Worm (Caenorhabditis elegans) whole organism, L2 larva: ENCODE data around the gene F53H1.3.
A peak's percentile ranks its signal among the peaks of the same experiment; 100 is the strongest.
"Not testable (repeated sequence)": the region's sequence is repeated elsewhere in the genome, so short reads cannot be mapped to it uniquely, and the experiment has no call there.

Experiments used
- C34F6.9 ChIP-seq: fragments of 150-350 bp; optimal IDR thresholded peaks from 2 replicates; lab custom pipeline; 2014; ENCODE audit warnings: missing biosample characterization, missing genetic modification characterization
- R02D3.7 ChIP-seq: fragments of 150-350 bp; optimal IDR thresholded peaks from 2 replicates; lab custom pipeline; 2014; ENCODE audit warnings: missing biosample characterization, missing genetic modification characterization
- Y55F3AM.14 ChIP-seq: fragments of 200-800 bp; sonication (Bioruptor generic); optimal IDR thresholded peaks from 2 replicates; lab custom pipeline; 2018; ENCODE audit warnings: mild to moderate bottlenecking, missing genetic modification characterization, missing compliant biosample characterization
- ZK546.5 ChIP-seq: sonication (generic microtip); optimal IDR thresholded peaks from 2 replicates; lab custom pipeline; 2017; ENCODE audit warnings: missing biosample characterization, missing genetic modification characterization
- alr-1 ChIP-seq: fragments of 150-350 bp; optimal IDR thresholded peaks from 2 replicates; lab custom pipeline; 2014; ENCODE audit warnings: missing biosample characterization, missing genetic modification characterization
- aly-2 ChIP-seq: fragments of 150-350 bp; optimal IDR thresholded peaks from 2 replicates; lab custom pipeline; 2014; ENCODE audit warnings: missing biosample characterization, missing genetic modification characterization
- ama-1 ChIP-seq: fragments of 150-350 bp; optimal IDR thresholded peaks from 2 replicates; lab custom pipeline; 2018; ENCODE audit warnings: inconsistent platforms
- blmp-1 ChIP-seq: sonication (generic microtip); optimal IDR thresholded peaks from 2 replicates; lab custom pipeline; 2017; ENCODE audit warnings: missing genetic modification characterization, mild to moderate bottlenecking, missing compliant biosample characterization, antibody characterized with exemption, moderate library complexity; ENCODE audit not compliant: insufficient read depth
- ceh-82 ChIP-seq: fragments of 150-350 bp; optimal IDR thresholded peaks from 2 replicates; lab custom pipeline; 2014; ENCODE audit warnings: missing biosample characterization, missing genetic modification characterization
- dmd-4 ChIP-seq: sonication (generic microtip); optimal IDR thresholded peaks from 2 replicates; lab custom pipeline; 2017; ENCODE audit warnings: missing biosample characterization, missing genetic modification characterization
- egl-27 ChIP-seq: sonication (generic microtip); optimal IDR thresholded peaks from 3 replicates; lab custom pipeline; 2017; ENCODE audit warnings: missing biosample characterization, missing genetic modification reagents, missing genetic modification characterization
- elt-1 ChIP-seq: fragments of 150-350 bp; optimal IDR thresholded peaks from 2 replicates; lab custom pipeline; 2014; ENCODE audit warnings: missing biosample characterization, missing genetic modification characterization
- elt-3 ChIP-seq: sonication (generic microtip); optimal IDR thresholded peaks from 2 replicates; lab custom pipeline; 2017; ENCODE audit warnings: missing biosample characterization, missing genetic modification characterization
- fos-1 ChIP-seq: fragments of 150-350 bp; optimal IDR thresholded peaks from 2 replicates; lab custom pipeline; 2014; ENCODE audit warnings: missing biosample characterization, missing genetic modification characterization
- gmeb-1 ChIP-seq: fragments of 150-350 bp; optimal IDR thresholded peaks from 2 replicates; lab custom pipeline; 2014; ENCODE audit warnings: missing biosample characterization, missing genetic modification characterization
- lin-11 ChIP-seq: fragments of 150-350 bp; sonication (generic microtip); optimal IDR thresholded peaks from 2 replicates; lab custom pipeline; 2014; ENCODE audit warnings: missing biosample characterization, missing genetic modification characterization, inconsistent platforms, mixed read lengths
- lin-13 ChIP-seq: fragments of 150-350 bp; optimal IDR thresholded peaks from 2 replicates; lab custom pipeline; 2014; ENCODE audit warnings: missing biosample characterization, missing genetic modification reagents, missing genetic modification characterization
- lin-39 ChIP-seq: fragments of 150-350 bp; optimal IDR thresholded peaks from 2 replicates; lab custom pipeline; 2014; ENCODE audit warnings: missing biosample characterization, missing genetic modification reagents, missing genetic modification characterization
- lsy-2 ChIP-seq, 2 experiments: fragments of 150-350 bp in 1 of 2; sonication (generic microtip) in 1 of 2; optimal IDR thresholded peaks; 2 replicates each; lab custom pipeline; 2014 to 2017; ENCODE audit warnings: missing biosample characterization in 2 of 2, missing genetic modification characterization in 2 of 2
- mab-5 ChIP-seq: fragments of 150-350 bp; optimal IDR thresholded peaks from 2 replicates; lab custom pipeline; 2014; ENCODE audit warnings: missing biosample characterization, missing genetic modification characterization
- mbf-1 ChIP-seq: sonication (generic microtip); optimal IDR thresholded peaks from 2 replicates; lab custom pipeline; 2017; ENCODE audit warnings: missing biosample characterization, missing genetic modification characterization
- nhr-11 ChIP-seq: fragments of 150-350 bp; optimal IDR thresholded peaks from 2 replicates; lab custom pipeline; 2014; ENCODE audit warnings: missing biosample characterization, missing genetic modification characterization
- nhr-129 ChIP-seq: fragments of 150-350 bp; optimal IDR thresholded peaks from 2 replicates; lab custom pipeline; 2014; ENCODE audit warnings: missing biosample characterization, missing genetic modification characterization
- nhr-21 ChIP-seq: fragments of 150-350 bp; optimal IDR thresholded peaks from 2 replicates; lab custom pipeline; 2014; ENCODE audit warnings: missing biosample characterization, missing genetic modification characterization
- nhr-23 ChIP-seq: fragments of 150-350 bp; optimal IDR thresholded peaks from 2 replicates; lab custom pipeline; 2014; ENCODE audit warnings: missing biosample characterization, missing genetic modification reagents, missing genetic modification characterization
- nhr-237 ChIP-seq: fragments of 150-350 bp; optimal IDR thresholded peaks from 2 replicates; lab custom pipeline; 2014; ENCODE audit warnings: missing biosample characterization, missing genetic modification characterization
- nhr-25 ChIP-seq: fragments of 150-350 bp; sonication (generic microtip); optimal IDR thresholded peaks from 3 replicates; lab custom pipeline; 2014; ENCODE audit warnings: missing biosample characterization, missing genetic modification characterization
- nhr-6 ChIP-seq: fragments of 150-350 bp; optimal IDR thresholded peaks from 2 replicates; lab custom pipeline; 2014; ENCODE audit warnings: missing biosample characterization, missing genetic modification characterization
- nhr-77 ChIP-seq: fragments of 150-350 bp; optimal IDR thresholded peaks from 2 replicates; lab custom pipeline; 2014; ENCODE audit warnings: missing biosample characterization, missing genetic modification characterization
- sem-4 ChIP-seq: fragments of 150-350 bp; optimal IDR thresholded peaks from 2 replicates; lab custom pipeline; 2014; ENCODE audit warnings: missing biosample characterization, missing genetic modification reagents, missing genetic modification characterization
- skn-1 ChIP-seq: sonication (generic microtip); optimal IDR thresholded peaks from 2 replicates; lab custom pipeline; 2017; ENCODE audit warnings: missing biosample characterization, missing genetic modification characterization
- sma-3 ChIP-seq: sonication (generic microtip); optimal IDR thresholded peaks from 2 replicates; lab custom pipeline; 2016; ENCODE audit warnings: missing genetic modification reagents, missing genetic modification characterization, missing compliant biosample characterization
- sma-9 ChIP-seq, 2 experiments: fragments of 150-350 bp in 1 of 2; sonication (generic microtip) in 1 of 2; optimal IDR thresholded peaks; 2 replicates each; lab custom pipeline; 2014 to 2016; ENCODE audit warnings: missing genetic modification characterization in 2 of 2, mild to moderate bottlenecking in 1 of 2, missing biosample characterization in 1 of 2, missing compliant biosample characterization in 1 of 2, missing genetic modification reagents in 1 of 2, moderate library complexity in 1 of 2
- snpc-4 ChIP-seq: fragments of 150-350 bp; optimal IDR thresholded peaks from 2 replicates; lab custom pipeline; 2014; ENCODE audit warnings: missing biosample characterization, missing genetic modification characterization
- unc-55 ChIP-seq: fragments of 150-350 bp; sonication (generic microtip); optimal IDR thresholded peaks from 3 replicates; lab custom pipeline; 2014; ENCODE audit warnings: missing biosample characterization, missing genetic modification reagents, missing genetic modification characterization
- unc-62 ChIP-seq: fragments of 150-350 bp; optimal IDR thresholded peaks from 2 replicates; lab custom pipeline; 2014; ENCODE audit warnings: missing biosample characterization, missing genetic modification reagents, missing genetic modification characterization
- ztf-1 ChIP-seq: fragments of 200-800 bp; sonication (Bioruptor generic); conservative IDR thresholded peaks from 2 replicates; pipeline ENCODE4 v1.3.6; 2022; ENCODE audit warnings: missing genetic modification characterization, missing compliant biosample characterization
- ztf-4 ChIP-seq: fragments of 150-350 bp; optimal IDR thresholded peaks from 2 replicates; lab custom pipeline; 2014; ENCODE audit warnings: missing biosample characterization, missing genetic modification characterization

F53H1.3 gene

DNA sequence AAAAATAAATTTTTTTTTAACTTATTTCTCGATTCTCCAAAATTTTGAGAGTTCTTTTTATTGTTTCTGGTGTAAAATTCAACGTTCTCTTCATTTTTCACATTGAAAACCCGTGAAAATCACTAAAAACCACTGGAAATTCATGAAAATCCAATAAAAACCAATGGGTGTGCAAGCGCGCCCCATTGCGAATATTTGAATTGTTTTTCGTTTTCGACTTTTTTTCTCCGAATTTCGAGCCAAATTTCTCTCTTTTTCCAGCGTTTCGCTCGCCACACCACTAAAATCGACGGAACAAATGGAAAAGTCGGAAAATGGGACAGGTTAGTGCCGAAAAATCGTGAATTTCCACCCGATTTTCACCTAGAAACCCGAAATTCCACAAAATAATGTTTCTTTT lies 18.6 kb upstream of the F53H1.3 start:
- TF ChIP-seq nhr-21: no peak
- no peak for TF ChIP-seq blmp-1 (tag; lab: Kevin White, UChicago)
- no peak for TF ChIP-seq egl-27 (tag; lab: Kevin White, UChicago)
- TF ChIP-seq nhr-129 (tag; lab: Kevin White, UChicago): no peak
- TF ChIP-seq lin-39 (tag; lab: Kevin White, UChicago): no peak
- TF ChIP-seq unc-55 (GFP tag; lab: Kevin White, UChicago): peak; percentile 32
- TF ChIP-seq skn-1 (tag; lab: Kevin White, UChicago): no peak
- no peak for TF ChIP-seq elt-3 (tag; lab: Kevin White, UChicago)
- peak in 1 of 2 experiments; percentile 14 for TF ChIP-seq lsy-2 (tag; optimal IDR thresholded peaks at IDR 0.05; lab: Kevin White, UChicago)
- TF ChIP-seq nhr-25: no peak

- TF ChIP-seq mab-5 (tag; lab: Kevin White, UChicago); elt-1; unc-55 (GFP tag; lab: Kevin White, UChicago): not testable (repeated sequence)
These were observed 11.8 kb downstream of the F53H1.3 start, which contains the start of gene F58F6.6 for ce11 chrIV:1340788-1341187. F58F6.6 (plus strand) TSS chrIV:1341088.

ce11 chrIV:1343379-1343778 lies 14.4 kb downstream of the F53H1.3 start, which contains the start of gene F58F6.5:
F58F6.5 (plus strand) TSS chrIV:1343679.
- not testable (repeated sequence) for TF ChIP-seq gmeb-1; nhr-129 (tag; lab: Kevin White, UChicago); ztf-4 (tag; lab: Kevin White, UChicago)

- TF ChIP-seq mbf-1 (tag; lab: Kevin White, UChicago) (no peak), C34F6.9 (peak; percentile 55), unc-55 (GFP tag; lab: Kevin White, UChicago) (peak; percentile 60), ZK546.5 (tag; lab: Kevin White, UChicago) (no peak), lin-13 (GFP tag; lab: Kevin White, UChicago) (peak; percentile 41), gmeb-1 (peak; percentile 34), lsy-2 (tag; optimal IDR thresholded peaks at IDR 0.05; lab: Kevin White, UChicago) (peak in 1 of 2 experiments; percentile 49)
- TF ChIP-seq, all 48 proteins: peak for 5
These were observed 18.0 kb downstream of the F53H1.3 start, which contains the start of gene rfc-2 for ce11 chrIV:1346981-1347380. rfc-2 (plus strand) TSS chrIV:1347314.

DNA sequence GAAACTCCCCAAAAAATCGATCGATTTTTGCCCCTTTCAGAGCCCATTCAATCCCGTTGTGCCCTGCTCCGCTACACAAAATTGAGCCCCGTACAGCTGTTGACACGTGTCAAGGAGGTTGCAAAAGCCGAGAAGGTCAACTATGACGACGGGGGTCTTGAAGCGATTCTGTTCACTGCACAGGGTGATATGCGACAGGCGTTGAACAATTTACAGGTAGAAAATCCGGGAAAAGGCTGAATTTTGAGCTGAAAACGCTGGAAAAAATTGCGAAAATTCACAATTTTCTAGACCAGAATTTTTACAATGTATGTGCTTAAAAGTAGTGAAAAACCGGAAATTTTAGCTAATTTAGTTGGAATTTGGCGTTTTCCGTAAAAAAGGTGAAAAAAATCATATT lies 20.4 kb downstream of the F53H1.3 start:
- TF ChIP-seq sma-9 (GFP tag; optimal IDR thresholded peaks at IDR 0.05; lab: Kevin White, UChicago): no peak
- TF ChIP-seq sma-9 (tag; optimal IDR thresholded peaks at IDR 0.05; lab: Kevin White, UChicago): no peak
- no peak for TF ChIP-seq nhr-237 (tag; lab: Kevin White, UChicago)
- no peak for TF ChIP-seq ama-1 (lab: Kevin White, UChicago)
- no peak for TF ChIP-seq blmp-1 (tag; lab: Kevin White, UChicago)
- no peak for TF ChIP-seq sma-3 (GFP tag; lab: Kevin White, UChicago)
- TF ChIP-seq Y55F3AM.14 (GFP tag; lab: Kevin White, UChicago): no peak
- TF ChIP-seq ceh-82 (tag; lab: Kevin White, UChicago): no peak
- TF ChIP-seq nhr-129 (tag; lab: Kevin White, UChicago): no peak
- no peak for TF ChIP-seq egl-27 (tag; lab: Kevin White, UChicago)
- TF ChIP-seq nhr-77 (tag; lab: Kevin White, UChicago): no peak
- TF ChIP-seq lin-13 (GFP tag; lab: Kevin White, UChicago): no peak
- no peak for TF ChIP-seq gmeb-1
- TF ChIP-seq dmd-4 (tag; lab: Kevin White, UChicago): no peak
- TF ChIP-seq aly-2 (tag; lab: Kevin White, UChicago): no peak
- no peak for TF ChIP-seq ztf-1 (GFP tag; lab: Robert Waterston, UW)
- no peak for TF ChIP-seq lin-11 (tag; lab: Kevin White, UChicago)
- TF ChIP-seq lin-39 (tag; lab: Kevin White, UChicago): no peak
- no peak for TF ChIP-seq sem-4 (tag; lab: Kevin White, UChicago)

- no peak for TF ChIP-seq snpc-4 (tag; lab: Kevin White, UChicago)
- TF ChIP-seq nhr-25: no peak
- no peak for TF ChIP-seq nhr-237 (tag; lab: Kevin White, UChicago)
- TF ChIP-seq mab-5 (tag; lab: Kevin White, UChicago): no peak
- TF ChIP-seq nhr-11: no peak
- no peak for TF ChIP-seq skn-1 (tag; lab: Kevin White, UChicago)
- no peak for TF ChIP-seq lin-39 (tag; lab: Kevin White, UChicago)
- no peak for TF ChIP-seq fos-1 (tag; lab: Kevin White, UChicago)
- no peak for TF ChIP-seq unc-62 (GFP tag; lab: Kevin White, UChicago)
- TF ChIP-seq nhr-21: no peak
- no peak for TF ChIP-seq unc-55 (GFP tag; lab: Kevin White, UChicago)
- TF ChIP-seq nhr-23: no peak
- TF ChIP-seq alr-1: no peak
- TF ChIP-seq ceh-82 (tag; lab: Kevin White, UChicago): no peak
- no peak for TF ChIP-seq sem-4 (tag; lab: Kevin White, UChicago)
- TF ChIP-seq lin-13 (GFP tag; lab: Kevin White, UChicago): no peak
- TF ChIP-seq aly-2 (tag; lab: Kevin White, UChicago): no peak
- TF ChIP-seq R02D3.7: no peak
- no peak for TF ChIP-seq nhr-6 (tag; lab: Kevin White, UChicago)
- TF ChIP-seq gmeb-1: no peak
These were observed 24.8 kb downstream of the F53H1.3 start for ce11 chrIV:1353811-1354210.
